Fruit fly (Drosophila melanogaster): Measurements from ENCODE around the gene CG33725.

dm6 chr3L:12463580-12463979 lies 18.8 kb upstream of the CG33725 start:
- TF ChIP-seq H15 (GFP tag; IDR thresholded peaks at IDR 0.05) (no peak), p53 (GFP tag; optimal IDR thresholded peaks at IDR 0.05) (no peak), maf-S (GFP tag; optimal IDR thresholded peaks at IDR 0.05) (no peak), D19B (GFP tag; optimal IDR thresholded peaks at IDR 0.05) (no peak), CG6854 (GFP tag; optimal IDR thresholded peaks at IDR 0.05) (no peak), mam (GFP tag; optimal IDR thresholded peaks at IDR 0.05) (no peak), CG3163 (GFP tag; optimal IDR thresholded peaks at IDR 0.05) (no peak), gsb (GFP tag; IDR thresholded peaks at IDR 0.05) (no peak), H2.0 (GFP tag; IDR thresholded peaks at IDR 0.05) (no peak), CG16779 (GFP tag; IDR thresholded peaks at IDR 0.05) (no peak)
